Fruit fly (Drosophila melanogaster): ENCODE data around the gene Ctr1C.

Gene Ctr1C

DNA sequence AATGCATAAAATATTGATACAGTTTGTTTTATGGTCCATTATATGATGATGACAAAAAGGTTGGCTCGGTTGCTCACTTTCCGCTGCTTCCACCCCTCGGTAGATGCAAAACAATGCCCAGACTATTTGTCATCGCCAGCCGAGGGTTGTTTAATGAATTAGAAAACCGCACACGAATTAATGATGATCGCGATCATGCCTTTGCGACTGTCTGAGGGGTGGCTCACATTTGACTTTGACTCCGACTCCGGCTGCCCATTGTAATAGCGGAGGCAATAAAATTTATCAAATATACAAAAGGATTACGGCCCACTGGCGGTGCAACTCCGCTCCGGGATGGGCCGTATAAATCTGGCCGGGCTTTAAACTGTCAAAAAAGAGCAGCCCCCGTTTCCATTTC is 38.1 kb downstream of the Ctr1C start:
- no peak for TF ChIP-seq CG4282 (GFP tag; optimal IDR thresholded peaks at IDR 0.05)
- TF ChIP-seq CG7987 (GFP tag; optimal IDR thresholded peaks at IDR 0.05), result no peak
- TF ChIP-seq zf30C (GFP tag; optimal IDR thresholded peaks at IDR 0.05), result no peak
- no peak for TF ChIP-seq Sox102F (GFP tag; optimal IDR thresholded peaks at IDR 0.05)
- TF ChIP-seq kni (GFP tag; optimal IDR thresholded peaks at IDR 0.05), result peak; percentile 30
- TF ChIP-seq tll (GFP tag; optimal IDR thresholded peaks at IDR 0.05), result peak in 1 of 2 experiments; percentile 63
- TF ChIP-seq CG13424 (tag; optimal IDR thresholded peaks at IDR 0.05), result no peak
- TF ChIP-seq NC2β (GFP tag; optimal IDR thresholded peaks at IDR 0.05), result no peak
- TF ChIP-seq CG2120 (GFP tag; optimal IDR thresholded peaks at IDR 0.05), result no peak
- TF ChIP-seq Kr (GFP tag; optimal IDR thresholded peaks at IDR 0.05), result peak; percentile 34
- TF ChIP-seq gcm2 (GFP tag; optimal IDR thresholded peaks at IDR 0.05), result no peak
- no peak for TF ChIP-seq B-H1 (GFP tag; IDR thresholded peaks at IDR 0.05)
- no peak for TF ChIP-seq cas (GFP tag; IDR thresholded peaks at IDR 0.05)
- TF ChIP-seq gt (GFP tag; IDR thresholded peaks at IDR 0.05), result no peak
- TF ChIP-seq CG11093 (GFP tag; IDR thresholded peaks at IDR 0.05), result no peak
- no peak for TF ChIP-seq D (optimal IDR thresholded peaks at IDR 0.05)
- peak; percentile 8 for TF ChIP-seq D (GFP tag; optimal IDR thresholded peaks at IDR 0.05)
- no peak for TF ChIP-seq Tbp (GFP tag; optimal IDR thresholded peaks at IDR 0.05)
- no peak for TF ChIP-seq emc (GFP tag; optimal IDR thresholded peaks at IDR 0.05)
- TF ChIP-seq gsb-n (tag; optimal IDR thresholded peaks at IDR 0.05), result peak; percentile 50
- peak; percentile 77 for TF ChIP-seq oc (tag; optimal IDR thresholded peaks at IDR 0.05)
- TF ChIP-seq CG8290 (GFP tag; optimal IDR thresholded peaks at IDR 0.05), result no peak
- TF ChIP-seq CG8290 (tag; optimal IDR thresholded peaks at IDR 0.05), result no peak
- TF ChIP-seq CG34376 (GFP tag; optimal IDR thresholded peaks at IDR 0.05), result no peak
- peak; percentile 83 for TF ChIP-seq pros (GFP tag; optimal IDR thresholded peaks at IDR 0.05)
- no peak for TF ChIP-seq CTCF (GFP tag; optimal IDR thresholded peaks at IDR 0.05)
- TF ChIP-seq Adf1 (GFP tag; IDR thresholded peaks at IDR 0.05), result no peak
- no peak for TF ChIP-seq odd (GFP tag; optimal IDR thresholded peaks at IDR 0.05)
- TF ChIP-seq Dfd (GFP tag; optimal IDR thresholded peaks at IDR 0.05), result no peak
- TF ChIP-seq tap (tag; optimal IDR thresholded peaks at IDR 0.05), result no peak

DNA sequence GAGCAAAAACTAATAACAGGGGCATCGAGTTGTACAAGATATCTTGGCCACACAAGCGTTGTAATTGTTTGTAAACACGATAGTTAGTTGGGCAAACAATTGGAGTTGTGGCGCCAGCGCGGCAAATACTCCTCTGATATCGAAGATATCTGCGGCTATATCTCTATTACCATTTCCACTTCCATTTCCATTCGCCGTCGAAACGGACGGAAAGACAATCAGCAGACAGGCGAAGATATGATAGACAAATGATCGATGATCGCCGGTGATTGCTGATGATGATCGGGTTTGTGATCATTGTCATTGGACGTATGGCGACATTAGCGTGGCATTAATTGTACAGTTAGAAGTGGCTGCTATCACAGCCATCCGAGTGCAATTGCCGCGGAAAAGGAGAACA is 38.7 kb downstream of the Ctr1C start:
- TF ChIP-seq lab (GFP tag; optimal IDR thresholded peaks at IDR 0.05) (peak; percentile 66), gsb-n (tag; optimal IDR thresholded peaks at IDR 0.05) (no peak), HmgD (GFP tag; optimal IDR thresholded peaks at IDR 0.05) (no peak), Med (GFP tag) (peak; percentile 7), CG15696 (tag; optimal IDR thresholded peaks at IDR 0.05) (peak; percentile 1), grn (GFP tag; optimal IDR thresholded peaks at IDR 0.05) (peak; percentile 57)

DNA sequence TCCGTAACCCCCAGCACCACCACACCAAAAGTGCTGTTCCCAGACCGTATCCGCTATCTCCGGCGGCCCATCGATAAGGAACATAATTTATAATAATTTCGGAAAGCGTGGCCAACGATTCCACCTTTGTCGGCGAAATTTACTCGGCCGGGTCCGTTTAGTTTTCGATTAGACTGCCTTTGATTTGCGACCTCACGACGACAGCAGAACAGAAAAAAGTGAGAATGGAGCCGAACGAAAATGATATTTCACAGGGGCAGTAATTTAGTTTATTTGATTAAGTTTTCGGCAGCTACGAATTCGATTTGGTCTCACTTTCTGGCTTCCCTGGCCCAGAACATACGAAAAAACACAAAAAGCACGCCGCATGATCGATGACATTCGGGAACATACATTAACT is 40.5 kb downstream of the Ctr1C start:
- TF ChIP-seq CG18599 (GFP tag; optimal IDR thresholded peaks at IDR 0.05), result no peak
- peak; percentile 13 for TF ChIP-seq sens (GFP tag)
- TF ChIP-seq CG10209 (GFP tag; optimal IDR thresholded peaks at IDR 0.05), result no peak
- 0 out of 2 replicates have a peak, but pooled peaks have one; percentile 12 for TF ChIP-seq GATAe (GFP tag; conservative IDR thresholded peaks at IDR 0.05)
- peak; percentile 48 for TF ChIP-seq sug (tag; optimal IDR thresholded peaks at IDR 0.05)
- no peak for TF ChIP-seq hbn (GFP tag; IDR thresholded peaks at IDR 0.05; ENCODE audit: partially characterized antibody)
- no peak for TF ChIP-seq CG4404 (GFP tag; IDR thresholded peaks at IDR 0.05)
- TF ChIP-seq CG10543 (GFP tag; optimal IDR thresholded peaks at IDR 0.05), result peak; percentile 17
- TF ChIP-seq pfk (GFP tag; optimal IDR thresholded peaks at IDR 0.05), result no peak
- no peak for TF ChIP-seq Rfx (GFP tag; IDR thresholded peaks at IDR 0.05)
- TF ChIP-seq lab (GFP tag; optimal IDR thresholded peaks at IDR 0.05), result peak; percentile 79
- peak; percentile 85 for TF ChIP-seq exex (tag; optimal IDR thresholded peaks at IDR 0.05)

Measured in whole organism, embryonic.